Fruit fly (Drosophila melanogaster) whole organism, embryonic: ENCODE results near the gene CG13920.

Experiments
- Atf-2 ChIP-seq: fragments of 200-800 bp; sonication (Bioruptor generic); optimal IDR thresholded peaks from 2 replicates; lab custom pipeline; 2016; ENCODE audit warnings: missing biosample characterization, missing genetic modification characterization
- C15 ChIP-seq: fragments of 200-800 bp; sonication (Bioruptor generic); IDR thresholded peaks from 3 replicates; pipeline ENCODE4 v1.3.6; 2022; ENCODE audit warnings: missing biosample characterization, missing genetic modification characterization
- CG10147 ChIP-seq: fragments of 200-800 bp; sonication (Bioruptor generic); optimal IDR thresholded peaks from 2 replicates; lab custom pipeline; 2019; ENCODE audit warnings: missing biosample characterization, mild to moderate bottlenecking, missing genetic modification characterization, moderate library complexity
- CG11093 ChIP-seq: fragments of 200-800 bp; sonication (Bioruptor generic); IDR thresholded peaks from 3 replicates; pipeline ENCODE4 v1.3.6; 2022; ENCODE audit warnings: missing biosample characterization, missing genetic modification characterization
- CG11456 ChIP-seq: fragments of 200-800 bp; sonication (Bioruptor generic); IDR thresholded peaks from 3 replicates; pipeline ENCODE4 v1.3.6; 2022; ENCODE audit warnings: missing biosample characterization, missing genetic modification characterization
- CG12104 ChIP-seq: fragments of 200-800 bp; sonication (Bioruptor generic); optimal IDR thresholded peaks from 3 replicates; lab custom pipeline; 2016; ENCODE audit warnings: missing biosample characterization, missing genetic modification characterization
- CG12299 ChIP-seq: fragments of 200-800 bp; sonication (Bioruptor generic); optimal IDR thresholded peaks from 2 replicates; lab custom pipeline; 2018; ENCODE audit warnings: missing biosample characterization, mild to moderate bottlenecking, missing genetic modification characterization
- CG14441 ChIP-seq: fragments of 200-800 bp; sonication (Bioruptor generic); IDR thresholded peaks from 2 replicates; pipeline ENCODE4 v1.3.6; 2022; ENCODE audit warnings: missing biosample characterization, missing genetic modification characterization
- CG14710 ChIP-seq: fragments of 200-800 bp; sonication (Bioruptor generic); optimal IDR thresholded peaks from 3 replicates; lab custom pipeline; 2019; ENCODE audit warnings: missing biosample characterization, mild to moderate bottlenecking, missing genetic modification characterization, moderate library complexity
- CG32532 ChIP-seq: fragments of 200-800 bp; sonication (Bioruptor generic); IDR thresholded peaks from 2 replicates; pipeline ENCODE4 v1.3.6; 2022; ENCODE audit warnings: missing biosample characterization, missing genetic modification characterization
- CG33557 ChIP-seq: fragments of 200-800 bp; sonication (Bioruptor generic); optimal IDR thresholded peaks from 2 replicates; lab custom pipeline; 2019; ENCODE audit warnings: missing biosample characterization, mild to moderate bottlenecking, missing genetic modification characterization, moderate library complexity
- CG34224 ChIP-seq: fragments of 200-800 bp; sonication (Bioruptor generic); IDR thresholded peaks from 3 replicates; pipeline ENCODE4 v1.3.6; 2022; ENCODE audit warnings: missing biosample characterization, missing genetic modification characterization; ENCODE audit not compliant: partially characterized antibody
- CG3995 ChIP-seq: fragments of 200-800 bp; sonication (Bioruptor generic); optimal IDR thresholded peaks from 3 replicates; lab custom pipeline; 2016; ENCODE audit warnings: missing biosample characterization, missing genetic modification characterization
- CG43689 ChIP-seq: fragments of 200-800 bp; sonication (Bioruptor generic); IDR thresholded peaks from 2 replicates; pipeline ENCODE4 v1.3.6; 2022; ENCODE audit warnings: missing biosample characterization, missing genetic modification characterization
- CG8359 ChIP-seq: fragments of 200-800 bp; sonication (Bioruptor generic); optimal IDR thresholded peaks from 2 replicates; lab custom pipeline; 2017; ENCODE audit warnings: missing biosample characterization, mild to moderate bottlenecking, missing genetic modification characterization, borderline replicate concordance
- Dip2 ChIP-seq: fragments of 200-800 bp; sonication (Bioruptor generic); IDR thresholded peaks from 2 replicates; pipeline ENCODE4 v1.3.6; 2022; ENCODE audit warnings: missing biosample characterization, missing genetic modification characterization
- Dref ChIP-seq: fragments of 200-800 bp; sonication (Bioruptor generic); IDR thresholded peaks from 2 replicates; pipeline ENCODE4 v1.3.6; 2022; ENCODE audit warnings: missing biosample characterization, missing genetic modification characterization
- E2f1 ChIP-seq: fragments of 200-800 bp; sonication (Bioruptor generic); IDR thresholded peaks from 2 replicates; pipeline ENCODE4 v1.3.6; 2022; ENCODE audit warnings: missing biosample characterization, missing genetic modification characterization
- HLH54F ChIP-seq: fragments of 200-800 bp; sonication (Bioruptor generic); optimal IDR thresholded peaks from 3 replicates; lab custom pipeline; 2016; ENCODE audit warnings: missing biosample characterization, missing genetic modification characterization
- Hr3 ChIP-seq: fragments of 200-800 bp; sonication (Bioruptor generic); optimal IDR thresholded peaks from 3 replicates; lab custom pipeline; 2016; ENCODE audit warnings: missing biosample characterization, missing genetic modification characterization
- Hr51 ChIP-seq, 2 experiments: fragments of 200-800 bp; sonication (Bioruptor generic); optimal IDR thresholded peaks; 2 replicates in 1 of 2; 3 replicates in 1 of 2; lab custom pipeline; 2016 to 2018; ENCODE audit warnings: missing biosample characterization in 2 of 2, missing genetic modification characterization in 2 of 2, mild to moderate bottlenecking in 1 of 2, moderate library complexity in 1 of 2
- Hr78 ChIP-seq, 2 experiments: fragments of 200-800 bp in 1 of 2; fragments of >200 bp in 1 of 2; sonication (Bioruptor generic) in 1 of 2; optimal IDR thresholded peaks; 2 replicates each; lab custom pipeline; 2017 to 2019; ENCODE audit warnings: missing biosample characterization in 2 of 2, missing genetic modification characterization in 2 of 2, mild to moderate bottlenecking in 1 of 2, moderate library complexity in 1 of 2
- Kr ChIP-seq: fragments of 200-800 bp; sonication (Bioruptor generic); optimal IDR thresholded peaks from 2 replicates; lab custom pipeline; 2017; ENCODE audit warnings: missing biosample characterization, mild to moderate bottlenecking, missing genetic modification characterization
- MESR4 ChIP-seq: fragments of 200-800 bp; sonication (Bioruptor generic); optimal IDR thresholded peaks from 2 replicates; lab custom pipeline; 2018; ENCODE audit warnings: missing biosample characterization, mild to moderate bottlenecking, missing genetic modification characterization, moderate library complexity
- Nf-YB ChIP-seq: fragments of 200-800 bp; sonication (Bioruptor generic); optimal IDR thresholded peaks from 3 replicates; lab custom pipeline; 2019; ENCODE audit warnings: missing biosample characterization, mild to moderate bottlenecking, missing genetic modification characterization, moderate library complexity
- Opbp ChIP-seq: fragments of 200-800 bp; sonication (Bioruptor generic); IDR thresholded peaks from 3 replicates; pipeline ENCODE4 v1.3.6; 2022; ENCODE audit warnings: missing biosample characterization, missing genetic modification characterization; ENCODE audit not compliant: partially characterized antibody
- PHDP ChIP-seq: fragments of 200-800 bp; sonication (Bioruptor generic); optimal IDR thresholded peaks from 3 replicates; lab custom pipeline; 2018; ENCODE audit warnings: missing biosample characterization, mild to moderate bottlenecking, missing genetic modification characterization, moderate library complexity
- Sox102F ChIP-seq: fragments of 200-800 bp; sonication (Bioruptor generic); optimal IDR thresholded peaks from 2 replicates; lab custom pipeline; 2018; ENCODE audit warnings: missing biosample characterization, mild to moderate bottlenecking, missing genetic modification characterization, moderate library complexity
- YL-1 ChIP-seq: fragments of 200-800 bp; sonication (Bioruptor generic); optimal IDR thresholded peaks from 3 replicates; lab custom pipeline; 2017; ENCODE audit warnings: missing biosample characterization, mild to moderate bottlenecking, missing genetic modification characterization
- ara ChIP-seq: fragments of 200-800 bp; sonication (Bioruptor generic); IDR thresholded peaks from 2 replicates; pipeline ENCODE4 v1.3.6; 2022; ENCODE audit warnings: missing biosample characterization, missing genetic modification characterization
- bsh ChIP-seq, 2 experiments: fragments of 200-800 bp; sonication (Bioruptor generic); optimal IDR thresholded peaks; 2 replicates each; lab custom pipeline; 2017 to 2018; ENCODE audit warnings: mild to moderate bottlenecking in 2 of 2, missing biosample characterization in 2 of 2, missing genetic modification characterization in 2 of 2, moderate library complexity in 1 of 2
- ewg ChIP-seq: fragments of 200-800 bp; sonication (Bioruptor generic); optimal IDR thresholded peaks from 3 replicates; lab custom pipeline; 2017; ENCODE audit warnings: mild to moderate bottlenecking, missing biosample characterization, missing genetic modification reagents, missing genetic modification characterization
- gce ChIP-seq: fragments of 200-800 bp; sonication (Bioruptor generic); IDR thresholded peaks from 3 replicates; pipeline ENCODE4 v1.3.6; 2022; ENCODE audit warnings: missing biosample characterization, missing genetic modification characterization
- h ChIP-seq: fragments of >200 bp; optimal IDR thresholded peaks from 2 replicates; lab custom pipeline; 2017
- ken ChIP-seq: fragments of 200-800 bp; sonication (Bioruptor generic); IDR thresholded peaks from 3 replicates; pipeline ENCODE4 v1.3.6; 2022; ENCODE audit warnings: missing biosample characterization, missing genetic modification characterization
- klu ChIP-seq: fragments of 200-800 bp; sonication (Bioruptor generic); IDR thresholded peaks from 2 replicates; pipeline ENCODE4 v1.3.6; 2022; ENCODE audit warnings: missing biosample characterization, missing genetic modification characterization
- nom ChIP-seq: fragments of 200-800 bp; sonication (Bioruptor generic); optimal IDR thresholded peaks from 2 replicates; lab custom pipeline; 2017; ENCODE audit warnings: missing biosample characterization, missing genetic modification characterization, mild to moderate bottlenecking, moderate library complexity, missing genetic modification reagents
- onecut ChIP-seq: fragments of 200-800 bp; sonication (Bioruptor generic); IDR thresholded peaks from 2 replicates; pipeline ENCODE4 v1.3.6; 2022; ENCODE audit warnings: missing biosample characterization, missing genetic modification characterization
- pnt ChIP-seq: fragments of 200-800 bp; sonication (Bioruptor generic); optimal IDR thresholded peaks from 3 replicates; lab custom pipeline; 2016; ENCODE audit warnings: missing biosample characterization, missing genetic modification characterization
- row ChIP-seq: fragments of 200-800 bp; sonication (Bioruptor generic); IDR thresholded peaks from 3 replicates; pipeline ENCODE4 v1.3.6; 2022; ENCODE audit warnings: missing biosample characterization, missing genetic modification characterization
- slbo ChIP-seq: fragments of 200-800 bp; sonication (Bioruptor generic); IDR thresholded peaks from 2 replicates; pipeline ENCODE4 v1.3.6; 2022; ENCODE audit warnings: missing biosample characterization, missing genetic modification characterization
- twi ChIP-seq: fragments of 200-800 bp; optimal IDR thresholded peaks from 2 replicates; lab custom pipeline; 2019; ENCODE audit warnings: missing biosample characterization, mild to moderate bottlenecking, missing genetic modification characterization, moderate library complexity
- unpg ChIP-seq: fragments of 200-800 bp; sonication (Bioruptor generic); optimal IDR thresholded peaks from 3 replicates; lab custom pipeline; 2018; ENCODE audit warnings: missing biosample characterization, mild to moderate bottlenecking, missing genetic modification characterization, moderate library complexity
- vnd ChIP-seq: fragments of 200-800 bp; sonication (Bioruptor generic); IDR thresholded peaks from 3 replicates; pipeline ENCODE4 v1.3.6; 2022; ENCODE audit warnings: missing biosample characterization, missing genetic modification characterization; ENCODE audit not compliant: partially characterized antibody
- vvl ChIP-seq: fragments of 200-800 bp; sonication (Bioruptor generic); IDR thresholded peaks from 2 replicates; pipeline ENCODE4 v1.3.6; 2022; ENCODE audit warnings: missing biosample characterization, missing genetic modification characterization
- zen ChIP-seq: fragments of 200-800 bp; sonication (Bioruptor generic); optimal IDR thresholded peaks from 3 replicates; lab custom pipeline; 2018; ENCODE audit warnings: missing biosample characterization, mild to moderate bottlenecking, missing genetic modification characterization, moderate library complexity

The CG13920 gene

DNA sequence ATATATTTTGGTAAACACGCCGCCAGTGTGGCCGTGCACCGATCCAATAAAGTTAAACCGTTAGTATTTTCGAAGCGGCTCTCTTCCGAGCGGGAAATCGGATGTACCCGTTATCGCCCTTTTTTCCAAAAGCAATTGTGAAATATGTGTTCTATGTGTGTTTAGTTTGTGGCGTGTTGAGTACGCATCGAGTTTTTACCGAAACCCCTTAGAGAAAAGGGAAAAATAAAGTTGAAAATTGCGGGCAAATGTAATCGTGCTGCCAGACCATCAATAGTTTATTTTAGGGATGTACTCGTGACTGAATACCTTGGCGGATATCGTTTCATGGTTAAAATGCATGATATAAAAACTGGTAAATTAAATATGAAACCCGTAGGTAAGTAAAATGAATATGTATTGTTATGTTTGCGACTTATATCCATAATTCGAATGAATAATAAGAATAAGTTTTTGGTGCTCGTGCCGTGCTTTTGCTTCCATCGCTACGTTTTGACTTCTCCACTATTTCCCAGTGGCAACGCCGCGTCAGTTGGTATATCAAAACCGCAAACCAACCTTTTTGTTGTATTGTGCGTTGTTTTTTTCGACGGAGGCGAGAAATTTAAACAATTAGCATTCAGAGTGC is 9.4 kb upstream of the CG13920 start, which contains the start of the genes Mettl2 and Bgb (continued):
- TF ChIP-seq Hr78 (GFP tag; optimal IDR thresholded peaks at IDR 0.05; lab: Kevin White, UChicago) (no peak), klu (GFP tag; lab: Robert Waterston, UW) (peak; percentile 86), CG33557 (GFP tag; lab: Kevin White, UChicago) (peak; percentile 61), MESR4 (GFP tag; lab: Kevin White, UChicago) (no peak), Nf-YB (GFP tag; lab: Kevin White, UChicago) (peak; percentile 15), CG14710 (tag; lab: Kevin White, UChicago) (peak; percentile 89), E2f1 (GFP tag; lab: Robert Waterston, UW) (peak; percentile 71), Dref (GFP tag; lab: Robert Waterston, UW) (no peak)

DNA sequence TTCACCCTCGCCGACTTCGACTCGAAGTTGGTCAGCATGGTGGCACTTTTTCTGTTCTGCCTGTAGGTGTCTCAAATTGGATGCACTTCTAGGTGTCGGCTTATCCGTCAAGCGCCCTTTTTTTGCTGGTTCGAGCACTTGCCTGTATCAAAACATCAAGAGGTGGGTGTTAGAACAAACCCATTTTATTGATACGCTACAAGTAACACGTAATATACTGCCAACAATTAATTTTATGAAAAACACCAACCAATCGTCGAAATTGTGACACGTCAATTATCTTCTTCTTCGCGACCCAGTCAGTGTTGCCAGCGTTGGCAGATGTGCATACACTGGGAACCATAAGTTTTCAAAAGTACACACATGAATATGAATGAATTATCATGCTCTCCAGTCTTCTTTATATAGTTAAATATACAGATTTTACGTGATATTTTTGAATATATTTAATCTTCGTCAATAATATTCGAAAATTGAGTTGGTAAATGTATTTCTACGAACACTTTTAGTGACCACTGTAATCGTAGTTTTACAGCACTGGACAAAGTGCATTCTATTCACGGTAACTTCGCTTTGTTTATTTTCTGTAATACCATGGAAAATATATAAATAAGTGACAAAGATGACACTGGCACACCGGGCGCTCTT is 3.7 kb upstream of the CG13920 start, which contains the start of the genes alphaCOP and CG13919:
Gene alphaCOP, minus strand, starts transcription at position 280 of the 648 bp plus-strand sequence.
Gene CG13919, plus strand, starts transcription at position 548 of the 648 bp plus-strand sequence.
- TF ChIP-seq h (lab: Kevin White, UChicago) (no peak), Opbp (GFP tag; lab: Robert Waterston, UW) (no peak), nom (GFP tag; lab: Kevin White, UChicago) (peak; percentile 92), Sox102F (GFP tag; lab: Kevin White, UChicago) (peak; percentile 98), ewg (peak; percentile 92), pnt (peak; percentile 89), vvl (GFP tag; lab: Robert Waterston, UW) (peak; percentile 97), twi (tag; lab: Kevin White, UChicago) (peak; percentile 93), slbo (GFP tag; lab: Robert Waterston, UW) (peak; percentile 99), Kr (GFP tag; lab: Kevin White, UChicago) (no peak), gce (GFP tag; lab: Robert Waterston, UW) (peak; percentile 95), CG12299 (tag; lab: Kevin White, UChicago) (peak; percentile 92), Atf-2 (GFP tag; lab: Kevin White, UChicago) (peak; percentile 89), ken (GFP tag; lab: Robert Waterston, UW) (peak; percentile 98), unpg (GFP tag; lab: Kevin White, UChicago) (peak; percentile 98), CG43689 (GFP tag; lab: Robert Waterston, UW) (peak; percentile 95), YL-1 (peak; percentile 98), zen (tag; lab: Kevin White, UChicago) (peak; percentile 89), CG12104 (GFP tag; lab: Kevin White, UChicago) (peak; percentile 95), Nf-YB (GFP tag; lab: Kevin White, UChicago) (peak; percentile 84), CG10147 (GFP tag; lab: Kevin White, UChicago) (peak; percentile 90), CG34224 (0 out of 3 replicates have a peak, but pooled peaks have one; percentile 38), CG11456 (GFP tag; lab: Robert Waterston, UW) (peak; percentile 95), CG3995 (GFP tag; lab: Kevin White, UChicago) (peak; percentile 83), PHDP (peak; percentile 97), CG11093 (GFP tag; lab: Robert Waterston, UW) (peak; percentile 97), C15 (GFP tag; lab: Robert Waterston, UW) (peak; percentile 91), CG8359 (peak; percentile 79), CG14441 (peak; percentile 98), row (GFP tag; lab: Robert Waterston, UW) (peak; percentile 99), onecut (GFP tag; lab: Robert Waterston, UW) (peak; percentile 82; the same call in 1 of the 2 replicates), HLH54F (GFP tag; lab: Kevin White, UChicago) (peak; percentile 93), Hr3 (peak; percentile 98), vnd (GFP tag; lab: Robert Waterston, UW) (no peak), CG32532 (peak; percentile 97), Hr51 (GFP tag; optimal IDR thresholded peaks at IDR 0.05; lab: Kevin White, UChicago) (peak; percentile 93 to 97), Dip2 (peak; percentile 53), ara (peak; percentile 96), bsh (GFP tag; optimal IDR thresholded peaks at IDR 0.05; lab: Kevin White, UChicago) (peak; percentile 86 to 98)
